Worm (Caenorhabditis elegans): Measurements from ENCODE around the gene ZK546.5.

ZK546.5 gene

DNA sequence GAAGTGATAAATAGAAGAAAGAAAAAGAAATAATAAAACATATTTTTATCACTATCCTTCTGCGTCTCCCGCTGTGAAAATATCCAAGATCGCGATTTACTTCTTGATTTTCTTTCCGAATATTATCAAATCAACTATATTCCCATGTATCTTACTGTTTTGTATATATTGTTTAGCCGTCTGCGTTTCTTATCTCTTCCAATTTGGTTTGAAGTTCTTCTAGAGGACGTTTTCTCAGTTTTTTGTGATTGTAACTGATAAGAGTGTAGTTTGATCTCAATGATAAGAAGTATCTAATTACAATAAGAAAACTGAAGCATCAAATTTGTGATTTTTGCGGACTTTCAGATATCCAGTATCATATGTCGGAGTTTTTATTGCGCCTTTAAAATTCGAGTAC is 25.1 kb downstream of the ZK546.5 start:
- no peak for TF ChIP-seq vab-7 (GFP tag; IDR thresholded peaks at IDR 0.05)
- TF ChIP-seq tra-1 (GFP tag; IDR thresholded peaks at IDR 0.05), result no peak
- TF ChIP-seq hmg-1.1 (GFP tag; IDR thresholded peaks at IDR 0.05), result no peak
- TF ChIP-seq ceh-44 (GFP tag; IDR thresholded peaks at IDR 0.05), result no peak
- TF ChIP-seq unc-39 (tag; optimal IDR thresholded peaks at IDR 0.05), result no peak
- TF ChIP-seq daf-16 (GFP tag; optimal IDR thresholded peaks at IDR 0.05), result no peak
- peak; percentile 46 for TF ChIP-seq daf-16 (tag; optimal IDR thresholded peaks at IDR 0.05)
- no peak for TF ChIP-seq F10B5.3 (tag; optimal IDR thresholded peaks at IDR 0.05)
- no peak for TF ChIP-seq jun-1 (tag; optimal IDR thresholded peaks at IDR 0.05)
- peak; percentile 31 for TF ChIP-seq nhr-77 (tag; optimal IDR thresholded peaks at IDR 0.05)
- no peak for TF ChIP-seq R02D3.7 (tag; optimal IDR thresholded peaks at IDR 0.05)
- no peak for TF ChIP-seq duxl-1 (tag; optimal IDR thresholded peaks at IDR 0.05; ENCODE audit: poor library complexity)
- no peak for TF ChIP-seq arid-1 (GFP tag; conservative IDR thresholded peaks at IDR 0.05)
- no peak for TF ChIP-seq gei-8 (GFP tag; optimal IDR thresholded peaks at IDR 0.05)
- no peak for TF ChIP-seq dmd-8 (GFP tag; IDR thresholded peaks at IDR 0.05)
- TF ChIP-seq hif-1 (tag; optimal IDR thresholded peaks at IDR 0.05), result no peak
- no peak for TF ChIP-seq lin-29 (GFP tag; IDR thresholded peaks at IDR 0.05)
- no peak for TF ChIP-seq tag-97 (GFP tag; IDR thresholded peaks at IDR 0.05)
- TF ChIP-seq lin-1 (GFP tag; IDR thresholded peaks at IDR 0.05), result no peak
- TF ChIP-seq nhr-28 (tag; optimal IDR thresholded peaks at IDR 0.05), result peak; percentile 83
- TF ChIP-seq F44E2.7 (GFP tag; IDR thresholded peaks at IDR 0.05), result no peak
- peak; percentile 30 for TF ChIP-seq hlh-11 (tag; optimal IDR thresholded peaks at IDR 0.05)
- TF ChIP-seq aha-1 (tag), result no peak
- peak; percentile 50 for TF ChIP-seq dve-1 (tag; optimal IDR thresholded peaks at IDR 0.05; ENCODE audit: insufficient read depth)
- no peak for TF ChIP-seq egl-43 (GFP tag; IDR thresholded peaks at IDR 0.05)
- TF ChIP-seq D1046.2 (GFP tag; IDR thresholded peaks at IDR 0.05), result no peak
- TF ChIP-seq dmd-6 (GFP tag; IDR thresholded peaks at IDR 0.05), result peak; percentile 42; the same call in 1 of the 2 replicates
- TF ChIP-seq nhr-76 (tag; optimal IDR thresholded peaks at IDR 0.05), result no peak
- TF ChIP-seq pqm-1 (tag; optimal IDR thresholded peaks at IDR 0.05), result peak; percentile 33
- TF ChIP-seq set-16 (GFP tag; IDR thresholded peaks at IDR 0.05), result no peak

DNA sequence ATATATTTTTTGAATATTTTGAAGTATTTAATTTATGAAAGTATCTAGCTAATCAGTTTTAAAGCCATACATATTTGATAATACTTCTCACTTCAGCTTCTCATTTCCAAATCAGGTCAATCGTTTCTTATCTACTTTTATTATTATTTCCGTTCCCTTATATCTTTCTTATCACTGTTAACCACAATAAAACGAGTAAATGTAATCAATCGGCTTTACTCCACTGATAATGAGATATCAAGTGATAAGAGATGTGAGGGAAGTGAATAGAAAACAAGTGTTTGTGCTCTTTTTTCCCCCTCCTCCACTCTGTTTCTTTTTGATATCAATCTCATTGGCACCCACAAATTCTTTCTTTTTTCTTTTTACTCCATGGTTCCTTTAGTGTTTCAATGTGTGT is 31.0 kb downstream of the ZK546.5 start:
- peak; percentile 59 for TF ChIP-seq php-3 (GFP tag; IDR thresholded peaks at IDR 0.05)
- TF ChIP-seq tag-97 (GFP tag; IDR thresholded peaks at IDR 0.05), result no peak
- no peak for TF ChIP-seq Y75B8A.6 (GFP tag; IDR thresholded peaks at IDR 0.05)
- TF ChIP-seq pqm-1 (tag; optimal IDR thresholded peaks at IDR 0.05), result peak; percentile 14
- peak; percentile 76 for TF ChIP-seq dve-1 (tag; optimal IDR thresholded peaks at IDR 0.05; ENCODE audit: insufficient read depth)
- TF ChIP-seq F49E8.2 (tag; optimal IDR thresholded peaks at IDR 0.05; ENCODE audit: borderline replicate concordance), result no peak
- no peak for TF ChIP-seq nhr-102 (tag; optimal IDR thresholded peaks at IDR 0.05)
- no peak for TF ChIP-seq daf-16 (GFP tag; optimal IDR thresholded peaks at IDR 0.05)
- TF ChIP-seq daf-16 (tag; optimal IDR thresholded peaks at IDR 0.05), result peak; percentile 31
- TF ChIP-seq Y105C5A.15 (GFP tag; IDR thresholded peaks at IDR 0.05), result no peak
- TF ChIP-seq mxl-2 (GFP tag; conservative IDR thresholded peaks at IDR 0.05), result no peak
- TF ChIP-seq hlh-11 (tag; optimal IDR thresholded peaks at IDR 0.05), result peak; percentile 14
- no peak for TF ChIP-seq lin-29 (GFP tag; IDR thresholded peaks at IDR 0.05)
- TF ChIP-seq nhr-41 (GFP tag; IDR thresholded peaks at IDR 0.05), result no peak
- TF ChIP-seq nhr-28 (tag; optimal IDR thresholded peaks at IDR 0.05), result peak; percentile 15
- TF ChIP-seq sdz-12 (GFP tag; optimal IDR thresholded peaks at IDR 0.05), result no peak
- no peak for TF ChIP-seq dmd-6 (GFP tag; IDR thresholded peaks at IDR 0.05)
- no peak for TF ChIP-seq spr-3 (GFP tag; optimal IDR thresholded peaks at IDR 0.05)
- TF ChIP-seq dmd-8 (GFP tag; IDR thresholded peaks at IDR 0.05), result no peak
- no peak for TF ChIP-seq ceh-32 (tag; optimal IDR thresholded peaks at IDR 0.05; ENCODE audit: poor library complexity)

Data from whole organism, L4 larva.